Fruit fly (Drosophila melanogaster) whole organism: ENCODE measurements around the gene Chchd2.

Experiments
- CG8478 ChIP-seq: fragments of >200 bp; optimal IDR thresholded peaks from 2 replicates; lab custom pipeline; 2018; ENCODE audit warnings: inconsistent platforms
- EcR ChIP-seq, 2 experiments: fragments of >200 bp; optimal IDR thresholded peaks; 2 replicates each; lab custom pipeline; 2017; ENCODE audit warnings: missing biosample characterization in 2 of 2, missing genetic modification characterization in 2 of 2, missing genetic modification reagents in 2 of 2
- psq ChIP-seq: fragments of >200 bp; optimal IDR thresholded peaks from 2 replicates; lab custom pipeline; 2017

DNA sequence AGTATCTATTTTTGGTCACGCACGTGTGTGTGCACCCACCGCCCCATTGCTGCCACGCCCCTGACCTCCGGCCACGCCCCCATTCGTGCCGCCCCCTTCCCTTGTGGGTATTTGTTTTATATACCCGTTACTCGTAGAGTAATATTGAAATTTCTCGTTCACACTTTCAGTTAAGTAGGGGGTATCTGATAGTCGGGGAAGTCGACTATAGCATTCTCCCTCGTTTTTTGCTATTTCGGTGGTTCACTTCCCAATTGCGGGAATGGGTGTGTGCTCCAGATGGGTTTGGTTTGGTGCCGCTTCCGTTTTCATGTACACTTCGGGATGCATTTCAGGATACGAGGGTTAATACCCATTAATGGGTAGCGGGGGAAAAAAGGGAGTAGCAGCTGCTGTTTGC is 18.5 kb downstream of the Chchd2 start:
- TF ChIP-seq psq (lab: Kevin White, UChicago) (no peak), CG8478 (no peak), EcR (GFP tag; optimal IDR thresholded peaks at IDR 0.05; lab: Kevin White, UChicago) (no peak)
